Fruit fly (Drosophila melanogaster) whole organism, embryonic: ENCODE data around the gene ps.

Experiments used
- B-H1 ChIP-seq: fragments of 200-800 bp; sonication (Bioruptor generic); IDR thresholded peaks from 3 replicates; pipeline ENCODE4 v1.3.6; 2022; ENCODE audit warnings: missing biosample characterization, missing genetic modification characterization
- Bteb2 ChIP-seq: fragments of 200-800 bp; sonication (Bioruptor generic); optimal IDR thresholded peaks from 2 replicates; lab custom pipeline; 2016; ENCODE audit warnings: missing biosample characterization, missing genetic modification characterization
- CG11456 ChIP-seq: fragments of 200-800 bp; sonication (Bioruptor generic); IDR thresholded peaks from 3 replicates; pipeline ENCODE4 v1.3.6; 2022; ENCODE audit warnings: missing biosample characterization, missing genetic modification characterization
- CG11504 ChIP-seq: fragments of 200-800 bp; sonication (Bioruptor generic); optimal IDR thresholded peaks from 3 replicates; lab custom pipeline; 2019; ENCODE audit warnings: missing biosample characterization, mild to moderate bottlenecking, missing genetic modification characterization, moderate library complexity
- CG11696 ChIP-seq: fragments of 200-800 bp; sonication (Bioruptor generic); IDR thresholded peaks from 2 replicates; pipeline ENCODE4 v1.3.6; 2022; ENCODE audit warnings: missing biosample characterization, missing genetic modification characterization
- CG12104 ChIP-seq: fragments of 200-800 bp; sonication (Bioruptor generic); optimal IDR thresholded peaks from 3 replicates; lab custom pipeline; 2016; ENCODE audit warnings: missing biosample characterization, missing genetic modification characterization
- CG12391 ChIP-seq: fragments of 200-800 bp; sonication (Bioruptor generic); optimal IDR thresholded peaks from 3 replicates; lab custom pipeline; 2018; ENCODE audit warnings: missing biosample characterization, mild to moderate bottlenecking, missing genetic modification characterization, moderate library complexity
- CG14441 ChIP-seq: fragments of 200-800 bp; sonication (Bioruptor generic); IDR thresholded peaks from 2 replicates; pipeline ENCODE4 v1.3.6; 2022; ENCODE audit warnings: missing biosample characterization, missing genetic modification characterization
- CG14860 ChIP-seq: fragments of 200-800 bp; sonication (Bioruptor generic); IDR thresholded peaks from 3 replicates; pipeline ENCODE4 v1.3.6; 2022; ENCODE audit warnings: missing biosample characterization, missing genetic modification characterization; ENCODE audit not compliant: partially characterized antibody
- CG14965 ChIP-seq: fragments of 200-800 bp; sonication (Bioruptor generic); optimal IDR thresholded peaks from 2 replicates; lab custom pipeline; 2016; ENCODE audit warnings: missing biosample characterization, missing genetic modification characterization, borderline replicate concordance
- CG15514 ChIP-seq: fragments of 200-800 bp; sonication (Bioruptor generic); optimal IDR thresholded peaks from 3 replicates; lab custom pipeline; 2017; ENCODE audit warnings: missing biosample characterization, missing genetic modification characterization, mild to moderate bottlenecking, moderate library complexity, missing genetic modification reagents
- CG17359 ChIP-seq: fragments of 200-800 bp; sonication (Bioruptor generic); optimal IDR thresholded peaks from 3 replicates; lab custom pipeline; 2018; ENCODE audit warnings: missing biosample characterization, mild to moderate bottlenecking, missing genetic modification characterization, moderate library complexity
- CG17568 ChIP-seq: fragments of 200-800 bp; sonication (Bioruptor generic); optimal IDR thresholded peaks from 2 replicates; lab custom pipeline; 2018; ENCODE audit warnings: missing biosample characterization, mild to moderate bottlenecking, missing genetic modification characterization, moderate library complexity
- CG2199 ChIP-seq: fragments of 200-800 bp; sonication (Bioruptor generic); IDR thresholded peaks from 3 replicates; pipeline ENCODE4 v1.3.6; 2022; ENCODE audit warnings: missing biosample characterization, missing genetic modification characterization
- CG2712 ChIP-seq: fragments of 200-800 bp; optimal IDR thresholded peaks from 3 replicates; lab custom pipeline; 2019; ENCODE audit warnings: missing biosample characterization, mild to moderate bottlenecking, missing genetic modification characterization, moderate library complexity
- CG2875 ChIP-seq: fragments of 200-800 bp; sonication (Bioruptor generic); optimal IDR thresholded peaks from 2 replicates; lab custom pipeline; 2017; ENCODE audit warnings: missing biosample characterization, mild to moderate bottlenecking, missing genetic modification characterization, missing genetic modification reagents
- CG30020 ChIP-seq: fragments of 200-800 bp; optimal IDR thresholded peaks from 2 replicates; lab custom pipeline; 2019; ENCODE audit warnings: missing biosample characterization, mild to moderate bottlenecking, missing genetic modification characterization, moderate library complexity
- CG6175 ChIP-seq: fragments of 200-800 bp; sonication (Bioruptor generic); IDR thresholded peaks from 3 replicates; pipeline ENCODE4 v1.3.6; 2022; ENCODE audit warnings: missing biosample characterization, missing genetic modification characterization
- CG6683 ChIP-seq: fragments of 200-800 bp; sonication (Bioruptor generic); optimal IDR thresholded peaks from 2 replicates; lab custom pipeline; 2017; ENCODE audit warnings: missing biosample characterization, mild to moderate bottlenecking, missing genetic modification characterization, missing genetic modification reagents
- CG7357 ChIP-seq: fragments of 200-800 bp; sonication (Bioruptor generic); IDR thresholded peaks from 3 replicates; pipeline ENCODE4 v1.3.6; 2022; ENCODE audit warnings: missing biosample characterization, missing genetic modification characterization
- CG8359 ChIP-seq: fragments of 200-800 bp; sonication (Bioruptor generic); optimal IDR thresholded peaks from 2 replicates; lab custom pipeline; 2017; ENCODE audit warnings: missing biosample characterization, mild to moderate bottlenecking, missing genetic modification characterization, borderline replicate concordance
- CG8944 ChIP-seq: fragments of 200-800 bp; sonication (Bioruptor generic); optimal IDR thresholded peaks from 3 replicates; lab custom pipeline; 2016; ENCODE audit warnings: missing biosample characterization, missing genetic modification characterization
- Chrac-16 ChIP-seq: fragments of 200-800 bp; sonication (Bioruptor generic); optimal IDR thresholded peaks from 3 replicates; lab custom pipeline; 2016; ENCODE audit warnings: missing biosample characterization, missing genetic modification characterization
- D19B ChIP-seq: fragments of 200-800 bp; sonication (Bioruptor generic); optimal IDR thresholded peaks from 2 replicates; lab custom pipeline; 2017; ENCODE audit warnings: missing biosample characterization, mild to moderate bottlenecking, missing genetic modification characterization
- Doc2 ChIP-seq: fragments of 200-800 bp; sonication (Bioruptor generic); IDR thresholded peaks from 2 replicates; pipeline ENCODE4 v1.3.6; 2022; ENCODE audit warnings: missing biosample characterization, missing genetic modification characterization
- HmgD ChIP-seq: fragments of 200-800 bp; sonication (Bioruptor generic); optimal IDR thresholded peaks from 3 replicates; lab custom pipeline; 2016; ENCODE audit warnings: missing biosample characterization, missing genetic modification characterization
- HmgZ ChIP-seq: fragments of 200-800 bp; sonication (Bioruptor generic); optimal IDR thresholded peaks from 2 replicates; lab custom pipeline; 2018; ENCODE audit warnings: missing biosample characterization, mild to moderate bottlenecking, missing genetic modification characterization
- Mad ChIP-seq: fragments of 200-800 bp; sonication (Bioruptor generic); optimal IDR thresholded peaks from 2 replicates; lab custom pipeline; 2016; ENCODE audit warnings: missing biosample characterization, missing genetic modification characterization
- PHDP ChIP-seq: fragments of 200-800 bp; sonication (Bioruptor generic); optimal IDR thresholded peaks from 3 replicates; lab custom pipeline; 2018; ENCODE audit warnings: missing biosample characterization, mild to moderate bottlenecking, missing genetic modification characterization, moderate library complexity
- Tbp ChIP-seq: fragments of >200 bp; optimal IDR thresholded peaks from 2 replicates; lab custom pipeline; 2018; ENCODE audit warnings: missing biosample characterization, missing genetic modification characterization
- ac ChIP-seq: fragments of 200-800 bp; sonication (Bioruptor generic); optimal IDR thresholded peaks from 3 replicates; lab custom pipeline; 2017; ENCODE audit warnings: missing biosample characterization, mild to moderate bottlenecking, missing genetic modification characterization
- bcd ChIP-seq: fragments of 200-800 bp; sonication (Bioruptor generic); optimal IDR thresholded peaks from 2 replicates; lab custom pipeline; 2017; ENCODE audit warnings: missing biosample characterization, mild to moderate bottlenecking, missing genetic modification characterization
- dmrt99B ChIP-seq: fragments of 200-800 bp; sonication (Bioruptor generic); optimal IDR thresholded peaks from 2 replicates; lab custom pipeline; 2018; ENCODE audit warnings: missing biosample characterization, mild to moderate bottlenecking, missing genetic modification characterization, moderate library complexity
- ewg ChIP-seq: fragments of 200-800 bp; sonication (Bioruptor generic); optimal IDR thresholded peaks from 3 replicates; lab custom pipeline; 2017; ENCODE audit warnings: mild to moderate bottlenecking, missing biosample characterization, missing genetic modification reagents, missing genetic modification characterization
- fru ChIP-seq: fragments of >200 bp; optimal IDR thresholded peaks from 2 replicates; lab custom pipeline; 2017
- gsb-n ChIP-seq: fragments of 200-800 bp; sonication (Bioruptor generic); optimal IDR thresholded peaks from 3 replicates; lab custom pipeline; 2018; ENCODE audit warnings: missing biosample characterization, mild to moderate bottlenecking, missing genetic modification characterization
- gt ChIP-seq: fragments of 200-800 bp; sonication (Bioruptor generic); IDR thresholded peaks from 2 replicates; pipeline ENCODE4 v1.3.6; 2022; ENCODE audit warnings: missing biosample characterization, missing genetic modification characterization
- h ChIP-seq: fragments of >200 bp; optimal IDR thresholded peaks from 2 replicates; lab custom pipeline; 2017
- ind ChIP-seq: fragments of 200-800 bp; sonication (Bioruptor generic); optimal IDR thresholded peaks from 3 replicates; lab custom pipeline; 2016; ENCODE audit warnings: missing biosample characterization, missing genetic modification characterization
- p53 ChIP-seq: fragments of 200-800 bp; sonication (Bioruptor generic); optimal IDR thresholded peaks from 2 replicates; lab custom pipeline; 2016; ENCODE audit warnings: missing biosample characterization, missing genetic modification characterization
- pho ChIP-seq: fragments of 200-800 bp; sonication (Bioruptor generic); optimal IDR thresholded peaks from 2 replicates; lab custom pipeline; 2016; ENCODE audit warnings: missing biosample characterization, missing genetic modification characterization
- prd ChIP-seq, 3 experiments: fragments of >200 bp in 2 of 3; fragments of 200-800 bp in 1 of 3; sonication (Bioruptor generic) in 1 of 3; optimal IDR thresholded peaks in 2 of 3; IDR thresholded peaks in 1 of 3; 2 replicates in 2 of 3; 3 replicates in 1 of 3; pipeline versions ENCODE4 v1.3.6 to Lab custom; 2017 to 2022; ENCODE audit warnings: missing biosample characterization in 1 of 3, missing genetic modification characterization in 1 of 3
- run ChIP-seq: fragments of 200-800 bp; sonication (Bioruptor generic); optimal IDR thresholded peaks from 3 replicates; lab custom pipeline; 2018; ENCODE audit warnings: missing biosample characterization, mild to moderate bottlenecking, missing genetic modification characterization
- sc ChIP-seq, 3 experiments: fragments of >200 bp in 2 of 3; fragments of 200-800 bp in 1 of 3; sonication (Bioruptor generic) in 1 of 3; optimal IDR thresholded peaks; 2 replicates in 2 of 3; 3 replicates in 1 of 3; lab custom pipeline; 2017; ENCODE audit warnings: mild to moderate bottlenecking in 1 of 3, missing biosample characterization in 1 of 3, missing genetic modification characterization in 1 of 3, missing genetic modification reagents in 1 of 3
- slp2 ChIP-seq: fragments of 200-800 bp; sonication (Bioruptor generic); optimal IDR thresholded peaks from 2 replicates; lab custom pipeline; 2016; ENCODE audit warnings: missing biosample characterization, missing genetic modification characterization
- sob ChIP-seq: fragments of 200-800 bp; sonication (Bioruptor generic); IDR thresholded peaks from 2 replicates; pipeline ENCODE4 v1.3.6; 2022; ENCODE audit warnings: missing biosample characterization, missing genetic modification characterization
- usp ChIP-seq: fragments of >200 bp; optimal IDR thresholded peaks from 2 replicates; lab custom pipeline; 2017; ENCODE audit warnings: missing biosample characterization, missing genetic modification characterization
- vvl ChIP-seq: fragments of 200-800 bp; sonication (Bioruptor generic); IDR thresholded peaks from 2 replicates; pipeline ENCODE4 v1.3.6; 2022; ENCODE audit warnings: missing biosample characterization, missing genetic modification characterization
- yki ChIP-seq: fragments of >200 bp; optimal IDR thresholded peaks from 3 replicates; lab custom pipeline; 2018

The ps gene

dm6 chr3R:9430344-9431253 lies 12.9 kb downstream of the ps start (continued):
- TF ChIP-seq CG12391 (peak; percentile 33), HmgD (GFP tag; lab: Kevin White, UChicago) (no peak), CG6683 (GFP tag; lab: Kevin White, UChicago) (no peak), bcd (peak; percentile 39), h (lab: Kevin White, UChicago) (no peak), CG11504 (tag; lab: Kevin White, UChicago) (peak; percentile 55), vvl (peak; percentile 83), CG14441 (GFP tag; lab: Robert Waterston, UW) (peak; percentile 42; the same call in 1 of the 2 replicates), Mad (GFP tag; lab: Kevin White, UChicago) (no peak), CG17568 (GFP tag; lab: Kevin White, UChicago) (no peak), dmrt99B (tag; lab: Kevin White, UChicago) (peak; percentile 48), CG11696 (no peak), CG12104 (GFP tag; lab: Kevin White, UChicago) (no peak), CG11456 (no peak), sob (no peak), CG7357 (GFP tag; lab: Robert Waterston, UW) (no peak), fru (lab: Kevin White, UChicago) (no peak), D19B (no peak), Bteb2 (GFP tag; lab: Kevin White, UChicago) (peak; percentile 21), CG15514 (GFP tag; lab: Kevin White, UChicago) (no peak), usp (GFP tag; lab: Kevin White, UChicago) (no peak), sc (optimal IDR thresholded peaks at IDR 0.05; lab: Kevin White, UChicago) (no peak), sc (GFP tag; optimal IDR thresholded peaks at IDR 0.05; lab: Kevin White, UChicago) (no peak), CG14860 (GFP tag; lab: Robert Waterston, UW) (no peak), gsb-n (tag; lab: Kevin White, UChicago) (no peak), CG2875 (GFP tag; lab: Kevin White, UChicago) (no peak), CG2712 (tag; lab: Kevin White, UChicago) (peak; percentile 27), HmgZ (no peak), ewg (no peak), gt (no peak), CG8359 (GFP tag; lab: Kevin White, UChicago) (peak; percentile 7), B-H1 (GFP tag; lab: Robert Waterston, UW) (no peak), Chrac-16 (no peak), ind (peak; percentile 1), prd (optimal IDR thresholded peaks at IDR 0.05; lab: Kevin White, UChicago) (no peak), prd (GFP tag; IDR thresholded peaks at IDR 0.05; lab: Robert Waterston, UW) (peak; percentile 38; the same call in 1 of the 3 replicates), Tbp (GFP tag; lab: Kevin White, UChicago) (no peak), CG17359 (tag; lab: Kevin White, UChicago) (no peak), CG14965 (GFP tag; lab: Kevin White, UChicago) (no peak), p53 (GFP tag; lab: Kevin White, UChicago) (no peak), Doc2 (GFP tag; lab: Robert Waterston, UW) (no peak), slp2 (GFP tag; lab: Kevin White, UChicago) (no peak), CG6175 (GFP tag; lab: Robert Waterston, UW) (no peak; the same call in 2 of the 3 replicates), CG30020 (tag; lab: Kevin White, UChicago) (no peak), PHDP (tag; lab: Kevin White, UChicago) (peak; percentile 48), ac (GFP tag; lab: Kevin White, UChicago) (no peak), CG8944 (GFP tag; lab: Kevin White, UChicago) (no peak), yki (lab: Kevin White, UChicago) (no peak), CG2199 (GFP tag; lab: Robert Waterston, UW) (peak; percentile 46; the same call in 1 of the 3 replicates), run (no peak), pho (GFP tag; lab: Kevin White, UChicago) (peak; percentile 12)
